Worm (Caenorhabditis elegans) whole organism, young adult: ENCODE results near the gene F35G12.7.

Experiments
- B0261.1 ChIP-seq: sonication (generic microtip); optimal IDR thresholded peaks from 2 replicates; lab custom pipeline; 2016; ENCODE audit warnings: mild to moderate bottlenecking, missing genetic modification characterization, moderate library complexity, missing compliant biosample characterization
- D2030.7 ChIP-seq: fragments of 200-800 bp; sonication (Bioruptor generic); IDR thresholded peaks from 2 replicates; pipeline ENCODE4 v1.3.6; 2022; ENCODE audit warnings: missing genetic modification reagents, missing genetic modification characterization, missing compliant biosample characterization
- F23B12.7 ChIP-seq: sonication (generic microtip); optimal IDR thresholded peaks from 2 replicates; lab custom pipeline; 2017; ENCODE audit warnings: missing genetic modification characterization, mild to moderate bottlenecking, missing compliant biosample characterization, antibody characterized with exemption, moderate library complexity; ENCODE audit not compliant: insufficient read depth
- F33H1.4 ChIP-seq: fragments of 200-800 bp; sonication (Bioruptor generic); IDR thresholded peaks from 2 replicates; pipeline ENCODE4 v1.3.6; 2022; ENCODE audit warnings: missing genetic modification reagents, missing genetic modification characterization, missing compliant biosample characterization
- F37B4.10 ChIP-seq: fragments of 200-800 bp; sonication (Bioruptor generic); IDR thresholded peaks from 2 replicates; pipeline ENCODE4 v1.3.6; 2022; ENCODE audit warnings: missing genetic modification characterization, missing compliant biosample characterization
- F49E8.2 ChIP-seq: sonication (generic microtip); optimal IDR thresholded peaks from 3 replicates; lab custom pipeline; 2017; ENCODE audit warnings: missing genetic modification characterization, mild to moderate bottlenecking, missing compliant biosample characterization, antibody characterized with exemption, moderate library complexity; ENCODE audit not compliant: insufficient read depth
- K12H6.12 ChIP-seq: fragments of 200-800 bp; sonication (Bioruptor generic); optimal IDR thresholded peaks from 2 replicates; lab custom pipeline; 2018; ENCODE audit warnings: mild to moderate bottlenecking, missing genetic modification characterization, missing compliant biosample characterization
- T07F8.4 ChIP-seq: sonication (generic microtip); optimal IDR thresholded peaks from 2 replicates; lab custom pipeline; 2016; ENCODE audit warnings: mild to moderate bottlenecking, missing genetic modification characterization, moderate library complexity, missing compliant biosample characterization
- Y53F4B.3 ChIP-seq: fragments of 200-800 bp; sonication (Bioruptor generic); IDR thresholded peaks from 2 replicates; pipeline ENCODE4 v1.3.6; 2022; ENCODE audit warnings: missing genetic modification reagents, missing genetic modification characterization, missing compliant biosample characterization
- Y67H2A.10 ChIP-seq: fragments of 200-800 bp; sonication (Bioruptor generic); conservative IDR thresholded peaks from 2 replicates; pipeline ENCODE4 v1.3.6; 2022; ENCODE audit warnings: missing genetic modification reagents, missing genetic modification characterization, missing compliant biosample characterization
- Y95B8A.8 ChIP-seq: fragments of 200-800 bp; sonication (Bioruptor generic); IDR thresholded peaks from 2 replicates; pipeline ENCODE4 v1.3.6; 2022; ENCODE audit warnings: missing genetic modification reagents, missing genetic modification characterization, missing compliant biosample characterization
- ZK185.1 ChIP-seq: sonication (generic microtip); optimal IDR thresholded peaks from 2 replicates; lab custom pipeline; 2016; ENCODE audit warnings: mild to moderate bottlenecking, missing genetic modification characterization, missing compliant biosample characterization; ENCODE audit not compliant: poor library complexity, severe bottlenecking
- aptf-2 ChIP-seq: fragments of 200-800 bp; sonication (Bioruptor generic); conservative IDR thresholded peaks from 2 replicates; pipeline ENCODE4 v1.3.6; 2022; ENCODE audit warnings: missing genetic modification reagents, missing genetic modification characterization, missing compliant biosample characterization
- aptf-3 ChIP-seq: fragments of 200-800 bp; sonication (Bioruptor generic); IDR thresholded peaks from 2 replicates; pipeline ENCODE4 v1.3.6; 2022; ENCODE audit warnings: missing genetic modification characterization, missing compliant biosample characterization
- athp-1 ChIP-seq: sonication (generic microtip); optimal IDR thresholded peaks from 2 replicates; lab custom pipeline; 2017; ENCODE audit warnings: mild to moderate bottlenecking, missing genetic modification characterization, missing compliant biosample characterization
- attf-6 ChIP-seq: fragments of 200-800 bp; sonication (Bioruptor generic); IDR thresholded peaks from 2 replicates; pipeline ENCODE4 v1.3.6; 2022; ENCODE audit warnings: missing genetic modification reagents, missing genetic modification characterization, missing compliant biosample characterization
- bed-2 ChIP-seq: fragments of 200-800 bp; sonication (Bioruptor generic); IDR thresholded peaks from 2 replicates; pipeline ENCODE4 v1.3.6; 2022; ENCODE audit warnings: missing genetic modification reagents, missing genetic modification characterization, missing compliant biosample characterization
- ccch-3 ChIP-seq: fragments of 200-800 bp; sonication (Bioruptor generic); optimal IDR thresholded peaks from 2 replicates; lab custom pipeline; 2018; ENCODE audit warnings: mild to moderate bottlenecking, missing genetic modification characterization, missing compliant biosample characterization
- ceh-27 ChIP-seq: fragments of 200-800 bp; sonication (Bioruptor generic); optimal IDR thresholded peaks from 2 replicates; lab custom pipeline; 2018; ENCODE audit warnings: mild to moderate bottlenecking, missing genetic modification characterization, moderate library complexity, missing compliant biosample characterization
- chd-7 ChIP-seq: sonication (generic microtip); optimal IDR thresholded peaks from 2 replicates; lab custom pipeline; 2016; ENCODE audit warnings: mild to moderate bottlenecking, missing genetic modification characterization, moderate library complexity, missing compliant biosample characterization
- dox-1 ChIP-seq: fragments of 200-800 bp; sonication (Bioruptor generic); IDR thresholded peaks from 2 replicates; pipeline ENCODE4 v1.3.6; 2022; ENCODE audit warnings: missing genetic modification reagents, missing genetic modification characterization, missing compliant biosample characterization
- dpff-1 ChIP-seq: sonication (generic microtip); optimal IDR thresholded peaks from 2 replicates; lab custom pipeline; 2017; ENCODE audit warnings: mild to moderate bottlenecking, missing genetic modification characterization, missing compliant biosample characterization
- dpl-1 ChIP-seq: fragments of 150-350 bp; optimal IDR thresholded peaks from 2 replicates; lab custom pipeline; 2014; ENCODE audit warnings: missing biosample characterization, missing genetic modification reagents, missing genetic modification characterization
- efl-1 ChIP-seq: fragments of 150-350 bp; optimal IDR thresholded peaks from 2 replicates; lab custom pipeline; 2014; ENCODE audit warnings: missing biosample characterization, missing genetic modification reagents, missing genetic modification characterization
- egl-18 ChIP-seq: fragments of 200-800 bp; sonication (Bioruptor generic); IDR thresholded peaks from 2 replicates; pipeline ENCODE4 v1.3.6; 2022; ENCODE audit warnings: missing genetic modification reagents, missing genetic modification characterization, missing compliant biosample characterization
- ets-4 ChIP-seq: fragments of 200-800 bp; sonication (Bioruptor generic); optimal IDR thresholded peaks from 2 replicates; lab custom pipeline; 2018; ENCODE audit warnings: mild to moderate bottlenecking, missing genetic modification characterization, missing compliant biosample characterization
- hlh-12 ChIP-seq: sonication (generic microtip); optimal IDR thresholded peaks from 2 replicates; lab custom pipeline; 2016; ENCODE audit warnings: missing genetic modification characterization, missing compliant biosample characterization
- hrde-1 ChIP-seq: sonication (generic microtip); optimal IDR thresholded peaks from 2 replicates; lab custom pipeline; 2016; ENCODE audit warnings: missing genetic modification characterization, mild to moderate bottlenecking, missing compliant biosample characterization, moderate library complexity, missing genotype, missing genetic modification reagents, borderline replicate concordance
- let-607 ChIP-seq, 2 experiments: fragments of 200-800 bp in 1 of 2; sonication (Bioruptor generic) in 1 of 2; sonication (generic microtip) in 1 of 2; optimal IDR thresholded peaks; 2 replicates each; lab custom pipeline; 2016 to 2018; ENCODE audit warnings: mild to moderate bottlenecking in 2 of 2, missing compliant biosample characterization in 2 of 2, missing genetic modification characterization in 2 of 2, moderate library complexity in 2 of 2, missing genotype in 1 of 2
- lin-40 ChIP-seq: sonication (generic microtip); optimal IDR thresholded peaks from 2 replicates; lab custom pipeline; 2016; ENCODE audit warnings: missing genetic modification characterization, mild to moderate bottlenecking, missing compliant biosample characterization, missing genotype, missing genetic modification reagents
- lir-1 ChIP-seq: fragments of 200-800 bp; sonication (Bioruptor generic); conservative IDR thresholded peaks from 2 replicates; pipeline ENCODE4 v1.3.6; 2022; ENCODE audit warnings: missing genetic modification reagents, missing genetic modification characterization, missing compliant biosample characterization
- lsy-27 ChIP-seq: sonication (generic microtip); optimal IDR thresholded peaks from 2 replicates; lab custom pipeline; 2017; ENCODE audit warnings: missing genetic modification characterization, mild to moderate bottlenecking, missing compliant biosample characterization, antibody characterized with exemption, missing genotype, borderline replicate concordance; ENCODE audit not compliant: insufficient read depth
- madf-3 ChIP-seq: fragments of 200-800 bp; sonication (Bioruptor generic); IDR thresholded peaks from 2 replicates; pipeline ENCODE4 v1.3.6; 2022; ENCODE audit warnings: missing genetic modification reagents, missing genetic modification characterization, missing compliant biosample characterization
- madf-8 ChIP-seq: fragments of 200-800 bp; sonication (Bioruptor generic); conservative IDR thresholded peaks from 2 replicates; pipeline ENCODE4 v1.3.6; 2022; ENCODE audit warnings: missing genetic modification reagents, missing genetic modification characterization, missing compliant biosample characterization
- mel-28 ChIP-seq: sonication (generic microtip); optimal IDR thresholded peaks from 2 replicates; lab custom pipeline; 2016; ENCODE audit warnings: borderline replicate concordance, mild to moderate bottlenecking, missing genetic modification characterization, missing compliant biosample characterization
- mes-4 ChIP-seq: sonication (generic microtip); optimal IDR thresholded peaks from 2 replicates; lab custom pipeline; 2016; ENCODE audit warnings: missing genotype, missing genetic modification characterization, missing compliant biosample characterization
- nfya-2 ChIP-seq: fragments of 200-800 bp; sonication (Bioruptor generic); IDR thresholded peaks from 2 replicates; pipeline ENCODE4 v1.3.6; 2022; ENCODE audit warnings: missing genetic modification reagents, missing genetic modification characterization, missing compliant biosample characterization
- nhr-80 ChIP-seq: sonication (generic microtip); optimal IDR thresholded peaks from 2 replicates; lab custom pipeline; 2016; ENCODE audit warnings: missing genetic modification characterization, missing compliant biosample characterization
- pha-4 ChIP-seq: fragments of 150-350 bp; sonication (generic microtip); optimal IDR thresholded peaks from 2 replicates; lab custom pipeline; 2014; ENCODE audit warnings: missing biosample characterization, missing genetic modification reagents, missing genetic modification characterization
- rcor-1 ChIP-seq: fragments of 200-800 bp; sonication (Bioruptor generic); IDR thresholded peaks from 2 replicates; pipeline ENCODE4 v1.3.6; 2022; ENCODE audit warnings: missing genetic modification reagents, missing genetic modification characterization, missing compliant biosample characterization
- sea-2 ChIP-seq: fragments of 200-800 bp; sonication (Bioruptor generic); IDR thresholded peaks from 2 replicates; pipeline ENCODE4 v1.3.6; 2022; ENCODE audit warnings: missing genetic modification characterization, missing compliant biosample characterization
- snpc-1.3 ChIP-seq: sonication (generic microtip); optimal IDR thresholded peaks from 2 replicates; lab custom pipeline; 2017; ENCODE audit warnings: missing genetic modification characterization, mild to moderate bottlenecking, missing compliant biosample characterization, antibody characterized with exemption, moderate library complexity, missing genotype, missing genetic modification reagents; ENCODE audit not compliant: insufficient read depth
- tbp1 ChIP-seq: fragments of 200-800 bp; sonication (Bioruptor generic); optimal IDR thresholded peaks from 2 replicates; lab custom pipeline; 2018; ENCODE audit warnings: mild to moderate bottlenecking, missing genetic modification characterization, missing compliant biosample characterization
- xnd-1 ChIP-seq: sonication (generic microtip); optimal IDR thresholded peaks from 2 replicates; lab custom pipeline; 2016; ENCODE audit warnings: missing genotype, missing genetic modification reagents, missing genetic modification characterization, missing compliant biosample characterization
- ztf-25 ChIP-seq: fragments of 200-800 bp; sonication (Bioruptor generic); IDR thresholded peaks from 2 replicates; pipeline ENCODE4 v1.3.6; 2022; ENCODE audit warnings: missing genetic modification reagents, missing genetic modification characterization, missing compliant biosample characterization
- ztf-26 ChIP-seq: sonication (generic microtip); optimal IDR thresholded peaks from 2 replicates; lab custom pipeline; 2017; ENCODE audit warnings: missing genetic modification characterization, missing compliant biosample characterization
- ztf-28 ChIP-seq: fragments of 200-800 bp; sonication (Bioruptor generic); IDR thresholded peaks from 2 replicates; pipeline ENCODE4 v1.3.6; 2022; ENCODE audit warnings: missing genetic modification reagents, missing genetic modification characterization, missing compliant biosample characterization
- ztf-3 ChIP-seq: fragments of 200-800 bp; sonication (Bioruptor generic); optimal IDR thresholded peaks from 2 replicates; lab custom pipeline; 2018; ENCODE audit warnings: mild to moderate bottlenecking, missing genetic modification characterization, missing compliant biosample characterization

The F35G12.7 gene

ce11 chrIII:4587177-4587576 is at the start of gene F35G12.7, which contains the start of gene smc-4:
Gene F35G12.7, minus strand, starts transcription at chrIII:4587330.
Gene smc-4, plus strand, starts transcription at chrIII:4587501.
- TF ChIP-seq F33H1.4 (peak; percentile 70), athp-1 (no peak), Y53F4B.3 (no peak), ceh-27 (peak; percentile 27), ZK185.1 (tag; lab: Kevin White, UChicago) (no peak), aptf-3 (GFP tag; lab: Robert Waterston, UW) (no peak), ztf-26 (tag; lab: Kevin White, UChicago) (no peak), madf-8 (GFP tag; lab: Robert Waterston, UW) (peak; percentile 88), Y67H2A.10 (GFP tag; lab: Robert Waterston, UW) (no peak), B0261.1 (no peak), dpl-1 (peak; percentile 87), ztf-3 (no peak), let-607 (tag; optimal IDR thresholded peaks at IDR 0.05; lab: Kevin White, UChicago) (no peak), Y95B8A.8 (no peak), F49E8.2 (tag; lab: Kevin White, UChicago) (no peak), hlh-12 (tag; lab: Kevin White, UChicago) (no peak), rcor-1 (GFP tag; lab: Robert Waterston, UW) (peak; percentile 40; the same call in 1 of the 2 replicates), dox-1 (GFP tag; lab: Robert Waterston, UW) (peak; percentile 66), F37B4.10 (0 out of 2 replicates have a peak, but pooled peaks have one; percentile 15), nhr-80 (tag; lab: Kevin White, UChicago) (no peak), snpc-1.3 (tag; lab: Kevin White, UChicago) (peak; percentile 24), attf-6 (GFP tag; lab: Robert Waterston, UW) (no peak), aptf-2 (GFP tag; lab: Robert Waterston, UW) (no peak), chd-7 (tag; lab: Kevin White, UChicago) (no peak), tbp1 (GFP tag; lab: Kevin White, UChicago) (peak; percentile 30), T07F8.4 (tag; lab: Kevin White, UChicago) (no peak), efl-1 (GFP tag; lab: Kevin White, UChicago) (peak; percentile 94), lir-1 (GFP tag; lab: Robert Waterston, UW) (peak; percentile 54; the same call in 1 of the 2 replicates), bed-2 (GFP tag; lab: Robert Waterston, UW) (no peak), D2030.7 (peak; percentile 76), lin-40 (no peak), F23B12.7 (tag; lab: Kevin White, UChicago) (no peak), sea-2 (GFP tag; lab: Robert Waterston, UW) (no peak), K12H6.12 (no peak), hrde-1 (tag; lab: Kevin White, UChicago) (no peak), mel-28 (tag; lab: Kevin White, UChicago) (no peak), ztf-28 (GFP tag; lab: Robert Waterston, UW) (no peak), ets-4 (GFP tag; lab: Kevin White, UChicago) (no peak), pha-4 (no peak), dpff-1 (tag; lab: Kevin White, UChicago) (no peak), mes-4 (tag; lab: Kevin White, UChicago) (no peak), ztf-25 (GFP tag; lab: Robert Waterston, UW) (0 out of 2 replicates have a peak, but pooled peaks have one; percentile 28), ccch-3 (no peak), nfya-2 (GFP tag; lab: Robert Waterston, UW) (no peak), egl-18 (GFP tag; lab: Robert Waterston, UW) (no peak), madf-3 (GFP tag; lab: Robert Waterston, UW) (peak; percentile 82; the same call in 1 of the 2 replicates), lsy-27 (tag; lab: Kevin White, UChicago) (no peak), xnd-1 (peak; percentile 63)
